Worm (Caenorhabditis elegans) whole organism, midembryonic: ENCODE data around the gene col-181.

ENCODE experiments used
- T22C8.4 ChIP-seq: fragments of 200-800 bp; sonication (Bioruptor generic); IDR thresholded peaks from 2 replicates; pipeline ENCODE4 v1.3.6; 2022; ENCODE audit warnings: missing genetic modification characterization, missing compliant biosample characterization
- cog-1 ChIP-seq: sonication (generic microtip); optimal IDR thresholded peaks from 2 replicates; lab custom pipeline; 2016; ENCODE audit warnings: missing genetic modification characterization, missing compliant biosample characterization
- flt-1 ChIP-seq: fragments of 200-800 bp; sonication (Bioruptor generic); IDR thresholded peaks from 2 replicates; pipeline ENCODE4 v1.3.6; 2022; ENCODE audit warnings: missing genetic modification characterization, missing compliant biosample characterization
- klf-2 ChIP-seq: fragments of 200-800 bp; sonication (Bioruptor generic); conservative IDR thresholded peaks from 2 replicates; pipeline ENCODE4 v1.3.6; 2022; ENCODE audit warnings: missing genetic modification reagents, missing genetic modification characterization, missing compliant biosample characterization
- med-1 ChIP-seq: sonication (generic microtip); optimal IDR thresholded peaks from 2 replicates; lab custom pipeline; 2017; ENCODE audit warnings: missing genetic modification characterization, mild to moderate bottlenecking, missing compliant biosample characterization, antibody characterized with exemption, missing genetic modification reagents; ENCODE audit not compliant: insufficient read depth
- ref-1 ChIP-seq: fragments of 200-800 bp; sonication (Bioruptor generic); conservative IDR thresholded peaks from 2 replicates; pipeline ENCODE4 v1.3.6; 2022; ENCODE audit warnings: missing genetic modification reagents, missing genetic modification characterization, missing compliant biosample characterization
- tab-1 ChIP-seq: fragments of 200-800 bp; sonication (Bioruptor generic); IDR thresholded peaks from 2 replicates; pipeline ENCODE4 v1.3.6; 2022; ENCODE audit warnings: missing genetic modification characterization, missing compliant biosample characterization
- ztf-23 ChIP-seq: fragments of 200-800 bp; sonication (Bioruptor generic); IDR thresholded peaks from 2 replicates; pipeline ENCODE4 v1.3.6; 2022; ENCODE audit warnings: missing genetic modification reagents, missing genetic modification characterization, missing compliant biosample characterization
- ztf-29 ChIP-seq: fragments of 200-800 bp; sonication (Bioruptor generic); IDR thresholded peaks from 2 replicates; pipeline ENCODE4 v1.3.6; 2022; ENCODE audit warnings: missing genetic modification reagents, missing genetic modification characterization, missing compliant biosample characterization

Gene col-181

DNA sequence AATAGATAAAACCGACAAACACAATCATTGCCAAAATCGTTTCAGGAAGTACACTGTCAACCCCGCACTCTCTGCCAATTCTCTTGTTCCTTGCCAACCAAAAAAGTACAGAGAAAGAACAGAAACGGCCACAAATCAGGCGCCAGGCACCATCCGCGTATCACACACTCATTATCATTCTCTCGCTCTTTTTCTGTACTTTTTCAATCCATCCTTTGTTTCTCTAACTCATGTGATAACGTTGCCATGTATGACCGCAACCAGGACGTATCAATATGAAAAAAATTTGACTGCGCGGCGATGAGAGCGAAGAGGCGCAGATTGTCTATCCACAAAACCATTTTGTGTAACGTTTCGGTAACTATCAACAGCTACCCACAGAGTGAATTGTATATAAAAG lies at the start of gene col-181:
TSS of gene col-181 (plus strand) at position 301 of the 400 bp plus-strand sequence.
- TF ChIP-seq T22C8.4 (GFP tag; lab: Robert Waterston, UW): no peak
- TF ChIP-seq klf-2 (GFP tag; lab: Robert Waterston, UW): no peak
- TF ChIP-seq ztf-29: no peak
- TF ChIP-seq flt-1: no peak
- TF ChIP-seq ref-1 (GFP tag; lab: Robert Waterston, UW): no peak
- TF ChIP-seq cog-1: no peak

DNA sequence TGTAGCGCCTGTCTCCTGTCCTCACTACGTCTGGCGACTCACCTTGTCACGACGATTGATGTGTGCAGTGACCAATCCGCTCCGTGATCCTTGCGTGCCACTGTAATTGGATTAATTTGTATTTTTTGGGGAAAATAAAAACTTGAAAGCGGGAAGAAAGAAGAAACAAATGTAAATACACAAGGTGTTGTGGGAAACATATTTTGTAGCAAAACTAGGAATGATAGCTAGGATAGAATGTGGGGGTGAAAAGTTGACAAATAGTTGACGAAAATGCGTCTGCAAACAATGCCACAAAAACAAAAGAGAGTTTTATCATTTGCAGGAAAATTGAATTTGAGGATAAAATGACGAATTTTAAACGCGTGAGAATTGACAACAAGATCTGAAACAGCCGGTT lies 47.8 kb upstream of the col-181 start, which contains the start of gene B0198.3:
TSS of gene B0198.3 (minus strand) at position 101 of the 400 bp plus-strand sequence.
- TF ChIP-seq T22C8.4 (GFP tag; lab: Robert Waterston, UW) (no peak), ref-1 (GFP tag; lab: Robert Waterston, UW) (no peak), klf-2 (GFP tag; lab: Robert Waterston, UW) (no peak), flt-1 (no peak), tab-1 (no peak), ztf-23 (GFP tag; lab: Robert Waterston, UW) (no peak), ztf-29 (no peak), med-1 (GFP tag; lab: Kevin White, UChicago) (no peak), cog-1 (no peak)

ce11 chrX:12064908-12065307 lies 39.8 kb upstream of the col-181 start, which contains the start of gene lgc-23:
Gene lgc-23 (plus strand): TSS chrX:12065208.
- no peak for TF ChIP-seq med-1 (GFP tag; lab: Kevin White, UChicago)
- no peak for TF ChIP-seq T22C8.4 (GFP tag; lab: Robert Waterston, UW)
- TF ChIP-seq tab-1: no peak
- TF ChIP-seq ref-1 (GFP tag; lab: Robert Waterston, UW): no peak
- no peak for TF ChIP-seq cog-1
- TF ChIP-seq klf-2 (GFP tag; lab: Robert Waterston, UW): no peak
- no peak for TF ChIP-seq ztf-23 (GFP tag; lab: Robert Waterston, UW)
- no peak for TF ChIP-seq ztf-29
- no peak for TF ChIP-seq flt-1

ce11 chrX:12068250-12068649 lies 36.5 kb upstream of the col-181 start, which contains the start of gene lgc-24:
Gene lgc-24 (plus strand): TSS chrX:12068550.
- no peak for TF ChIP-seq cog-1
- no peak for TF ChIP-seq ztf-29
- no peak for TF ChIP-seq flt-1
- TF ChIP-seq ref-1 (GFP tag; lab: Robert Waterston, UW): no peak
- no peak for TF ChIP-seq tab-1
- TF ChIP-seq T22C8.4 (GFP tag; lab: Robert Waterston, UW): no peak
- no peak for TF ChIP-seq ztf-23 (GFP tag; lab: Robert Waterston, UW)
- TF ChIP-seq med-1 (GFP tag; lab: Kevin White, UChicago): no peak
- TF ChIP-seq klf-2 (GFP tag; lab: Robert Waterston, UW): no peak

DNA sequence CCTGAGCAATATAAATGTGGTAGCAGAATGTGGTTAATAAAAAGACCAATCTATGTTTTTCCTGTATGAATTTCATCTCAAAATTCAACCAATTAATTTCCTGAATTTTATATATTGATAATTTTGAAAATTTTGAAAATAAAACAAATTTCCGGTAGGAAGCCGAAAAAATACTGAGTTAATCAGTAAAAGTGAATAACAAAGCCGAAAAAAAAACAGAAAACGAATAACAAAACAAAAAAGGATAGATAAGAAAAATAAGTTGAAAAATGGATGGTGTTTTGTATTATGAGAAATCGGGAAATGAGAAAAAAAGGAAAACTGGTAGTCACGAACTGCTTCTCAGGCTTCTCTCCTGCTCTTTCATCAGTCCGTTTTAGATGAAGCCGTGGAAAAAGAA lies 31.0 kb upstream of the col-181 start, which contains the start of gene tmem-145:
TSS of gene tmem-145 (minus strand) at position 101 of the 400 bp plus-strand sequence.
- TF ChIP-seq ztf-29 (no peak), cog-1 (no peak), T22C8.4 (GFP tag; lab: Robert Waterston, UW) (no peak)

ce11 chrX:12080581-12081162 lies 24.1 kb upstream of the col-181 start:
- TF ChIP-seq ztf-29: no peak
- no peak for TF ChIP-seq T22C8.4 (GFP tag; lab: Robert Waterston, UW)
- TF ChIP-seq flt-1: peak; percentile 53; the same call in 1 of the 2 replicates

DNA sequence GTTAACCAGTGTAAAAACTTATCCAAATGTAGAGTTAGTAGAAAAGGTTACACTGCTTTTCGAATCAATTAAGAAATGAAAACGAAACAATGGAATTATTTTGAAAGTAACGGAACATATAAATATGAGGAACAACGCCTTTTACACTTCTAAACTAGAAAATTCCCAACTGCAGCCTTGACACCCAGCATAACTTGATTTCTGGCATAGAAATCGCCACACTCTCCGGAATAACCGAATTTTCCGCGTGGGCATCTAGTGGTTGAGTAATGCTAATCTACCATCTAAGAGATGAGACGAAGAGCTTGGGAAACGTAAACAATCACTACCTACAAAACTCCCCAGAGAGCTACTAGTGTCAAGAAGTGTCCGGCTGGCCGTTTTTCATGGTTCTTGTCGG lies 23.5 kb upstream of the col-181 start:
- TF ChIP-seq med-1 (GFP tag; lab: Kevin White, UChicago) (no peak), klf-2 (GFP tag; lab: Robert Waterston, UW) (no peak)

DNA sequence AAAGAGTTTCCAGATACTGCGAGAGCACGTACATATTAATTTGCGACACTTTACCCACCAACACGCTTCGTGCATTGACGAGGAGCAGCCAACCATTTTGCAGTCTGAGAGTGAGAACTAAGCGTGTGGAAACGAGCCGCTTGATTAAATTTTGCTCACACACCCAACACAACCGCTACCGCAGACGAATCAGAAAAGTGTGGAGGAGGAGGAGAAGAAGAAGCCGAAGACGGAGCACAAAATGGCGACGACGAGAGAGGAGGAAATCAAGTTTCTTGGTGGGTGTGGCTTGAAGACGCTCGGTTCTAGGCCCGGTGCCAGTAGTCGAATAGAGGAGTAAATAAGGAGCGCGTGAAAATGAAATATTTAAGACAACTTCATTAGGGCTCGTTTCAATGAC lies 21.9 kb upstream of the col-181 start:
- TF ChIP-seq med-1 (GFP tag; lab: Kevin White, UChicago) (no peak), flt-1 (no peak), ztf-29 (no peak), klf-2 (GFP tag; lab: Robert Waterston, UW) (no peak), T22C8.4 (GFP tag; lab: Robert Waterston, UW) (no peak), cog-1 (no peak), ztf-23 (GFP tag; lab: Robert Waterston, UW) (no peak), tab-1 (no peak), ref-1 (GFP tag; lab: Robert Waterston, UW) (no peak)

DNA sequence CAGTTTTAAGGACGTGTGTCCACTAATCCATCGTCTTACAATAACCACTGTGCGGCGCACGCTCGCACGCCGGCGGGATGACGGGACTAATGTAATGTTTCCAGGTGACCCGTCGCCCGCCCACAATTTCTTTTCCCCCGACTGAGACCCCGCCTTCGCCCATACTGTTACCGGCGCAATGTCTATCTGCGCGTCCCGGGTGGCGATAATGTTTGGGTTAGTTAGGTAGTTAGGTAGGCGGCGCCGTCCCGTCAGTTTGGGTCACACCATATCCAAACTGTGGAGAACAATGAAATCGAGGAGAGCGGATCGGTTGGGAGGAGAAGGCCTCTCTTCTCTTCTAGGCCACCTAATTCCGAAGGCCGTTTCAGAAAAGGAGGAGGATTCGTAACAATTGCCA lies 18.4 kb upstream of the col-181 start:
- TF ChIP-seq ztf-29 (no peak), med-1 (GFP tag; lab: Kevin White, UChicago) (no peak), cog-1 (no peak)

DNA sequence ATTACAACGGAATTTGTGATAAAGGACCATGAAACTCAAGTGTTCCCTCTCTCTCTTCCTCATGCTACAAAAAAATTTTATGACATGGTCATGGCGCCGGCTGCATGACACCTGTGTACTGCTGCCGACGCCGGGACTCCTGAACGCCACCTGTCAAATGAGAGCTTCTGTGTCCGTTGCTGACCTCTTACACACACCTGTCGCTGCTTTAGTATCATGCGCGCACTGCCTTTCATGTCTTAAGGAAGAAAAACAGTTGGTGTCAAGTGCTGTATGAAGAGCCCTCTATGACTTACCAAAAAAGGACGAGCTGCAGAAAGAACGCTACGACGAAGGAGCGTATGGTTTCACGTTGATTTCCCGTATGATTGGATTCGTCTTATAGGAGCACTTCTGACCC lies 12.1 kb upstream of the col-181 start:
- TF ChIP-seq flt-1 (no peak), ztf-23 (GFP tag; lab: Robert Waterston, UW) (no peak), med-1 (GFP tag; lab: Kevin White, UChicago) (no peak), tab-1 (no peak), ref-1 (GFP tag; lab: Robert Waterston, UW) (no peak), ztf-29 (no peak), klf-2 (GFP tag; lab: Robert Waterston, UW) (no peak), T22C8.4 (GFP tag; lab: Robert Waterston, UW) (no peak), cog-1 (no peak)

DNA sequence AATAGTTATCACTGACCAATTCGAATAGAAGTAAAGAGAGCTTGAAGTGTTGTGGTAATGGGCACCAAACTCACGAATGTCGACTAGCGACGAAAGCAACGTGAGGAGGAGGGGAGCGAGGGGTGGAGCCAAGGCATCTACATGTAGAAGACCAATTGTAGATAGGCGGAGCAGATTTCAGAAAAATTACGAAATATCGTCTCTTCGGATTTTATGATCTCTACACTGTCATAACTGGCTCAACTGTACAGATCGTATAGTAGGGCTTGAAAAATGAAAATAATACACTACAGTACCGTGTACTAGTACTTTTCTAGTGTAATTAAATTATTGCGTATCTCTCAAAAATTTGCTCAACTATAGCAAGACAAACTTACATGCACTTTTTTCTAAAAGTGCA lies 11.7 kb upstream of the col-181 start, which contains the start of gene W03G11.4:
TSS of gene W03G11.4 (minus strand) at position 101 of the 400 bp plus-strand sequence.
- TF ChIP-seq ztf-29: no peak
- TF ChIP-seq med-1 (GFP tag; lab: Kevin White, UChicago): no peak
- no peak for TF ChIP-seq flt-1
- TF ChIP-seq T22C8.4 (GFP tag; lab: Robert Waterston, UW): no peak
- TF ChIP-seq ztf-23 (GFP tag; lab: Robert Waterston, UW): no peak
